Fruit fly (Drosophila melanogaster): ENCODE measurements around the gene Npl4.

DNA sequence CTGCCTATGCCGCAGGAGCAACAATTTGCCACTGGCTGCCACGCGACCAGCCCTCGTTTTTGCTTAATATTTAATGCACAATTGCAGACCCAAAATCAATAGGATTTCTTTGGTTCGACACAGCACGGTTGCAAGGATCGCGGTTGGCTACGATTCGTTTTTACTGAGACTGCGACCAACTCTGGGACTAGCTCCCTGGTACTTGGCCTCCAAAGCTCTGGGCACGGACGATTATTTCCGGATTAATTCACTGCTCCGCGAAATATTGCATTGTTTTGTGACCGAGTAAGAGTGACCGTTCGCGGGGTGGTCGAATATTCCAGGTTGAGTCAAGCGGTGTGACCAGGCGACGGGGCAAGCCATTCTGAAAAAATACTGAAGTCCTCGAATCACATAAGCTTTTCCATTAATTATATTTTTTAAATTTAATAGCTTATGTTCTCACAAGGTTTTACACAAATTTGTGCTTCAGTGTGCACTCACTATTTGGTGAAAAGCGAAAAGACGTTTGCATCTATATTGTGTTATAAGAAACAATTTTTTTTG lies 36.6 kb upstream of the Npl4 start, which contains the start of gene Tnks:
- TF ChIP-seq CG8359 (GFP tag; optimal IDR thresholded peaks at IDR 0.05; ENCODE audit: borderline replicate concordance) (no peak), Rfx (GFP tag; IDR thresholded peaks at IDR 0.05) (no peak), CG11085 (GFP tag; IDR thresholded peaks at IDR 0.05) (no peak), Atf-2 (GFP tag; optimal IDR thresholded peaks at IDR 0.05) (no peak), CG10979 (tag; optimal IDR thresholded peaks at IDR 0.05) (no peak), CG13123 (GFP tag; optimal IDR thresholded peaks at IDR 0.05) (no peak), CG11456 (GFP tag; IDR thresholded peaks at IDR 0.05) (no peak)
